Fruit fly (Drosophila melanogaster) whole organism, wandering third instar larva: ENCODE measurements around the gene B52.

Experiments
- Abd-B ChIP-seq: fragments of >200 bp; optimal IDR thresholded peaks from 2 replicates; lab custom pipeline; 2017; ENCODE audit warnings: missing biosample characterization, missing genetic modification characterization
- CG32264 ChIP-seq: fragments of 200-800 bp; sonication (Bioruptor generic); optimal IDR thresholded peaks from 2 replicates; lab custom pipeline; 2016; ENCODE audit warnings: missing biosample characterization, missing genetic modification characterization
- CG9705 ChIP-seq: fragments of 200-800 bp; sonication (Bioruptor generic); optimal IDR thresholded peaks from 2 replicates; lab custom pipeline; 2018; ENCODE audit warnings: missing biosample characterization, mild to moderate bottlenecking, missing genetic modification characterization
- CrebA ChIP-seq: fragments of 200-800 bp; sonication (Bioruptor generic); optimal IDR thresholded peaks from 2 replicates; lab custom pipeline; 2016; ENCODE audit warnings: missing biosample characterization, mild to moderate bottlenecking, missing genetic modification characterization, borderline replicate concordance
- Dfd ChIP-seq: fragments of >200 bp; optimal IDR thresholded peaks from 2 replicates; lab custom pipeline; 2017; ENCODE audit warnings: missing biosample characterization, missing genetic modification characterization
- Dif ChIP-seq: fragments of 200-275, 200-300 bp; sonication (Bioruptor generic); optimal IDR thresholded peaks from 2 replicates; lab custom pipeline; 2018; ENCODE audit warnings: missing biosample characterization, missing genetic modification characterization; ENCODE audit not compliant: partially characterized antibody
- GATAd ChIP-seq: sonication (Bioruptor generic); optimal IDR thresholded peaks from 2 replicates; lab custom pipeline; 2016; ENCODE audit warnings: missing biosample characterization, missing genetic modification characterization
- HLH106 ChIP-seq: fragments of 200-800 bp; optimal IDR thresholded peaks from 3 replicates; lab custom pipeline; 2019; ENCODE audit warnings: missing biosample characterization, mild to moderate bottlenecking, missing genetic modification characterization, moderate library complexity
- Hnf4 ChIP-seq: fragments of 200-800 bp; sonication (Bioruptor generic); optimal IDR thresholded peaks from 2 replicates; lab custom pipeline; 2016; ENCODE audit warnings: missing biosample characterization, mild to moderate bottlenecking, missing genetic modification characterization
- Hr78 ChIP-seq: fragments of >200 bp; optimal IDR thresholded peaks from 2 replicates; lab custom pipeline; 2017; ENCODE audit warnings: missing biosample characterization, missing genetic modification characterization
- Hr83 ChIP-seq: fragments of 200-300 bp; sonication (Bioruptor generic); optimal IDR thresholded peaks from 2 replicates; lab custom pipeline; 2016; ENCODE audit warnings: missing biosample characterization, mild to moderate bottlenecking, missing genetic modification characterization, moderate library complexity; ENCODE audit not compliant: poor library complexity, severe bottlenecking
- Jra ChIP-seq: sonication (Bioruptor generic); optimal IDR thresholded peaks from 2 replicates; lab custom pipeline; 2016; ENCODE audit warnings: missing biosample characterization, missing genetic modification characterization
- Mio ChIP-seq: sonication (Bioruptor generic); optimal IDR thresholded peaks from 2 replicates; lab custom pipeline; 2016; ENCODE audit warnings: missing biosample characterization, missing genetic modification characterization
- Myc ChIP-seq: fragments of >200 bp; optimal IDR thresholded peaks from 2 replicates; lab custom pipeline; 2017
- N ChIP-seq: fragments of >200 bp; optimal IDR thresholded peaks from 2 replicates; lab custom pipeline; 2018; ENCODE audit warnings: missing biosample characterization, missing external identifiers, missing genetic modification characterization
- OdsH ChIP-seq: fragments of 200-800 bp; sonication (Bioruptor generic); optimal IDR thresholded peaks from 2 replicates; lab custom pipeline; 2016; ENCODE audit warnings: missing biosample characterization, mild to moderate bottlenecking, missing genetic modification characterization
- Rel ChIP-seq, 2 experiments: fragments of 200-800 bp; sonication (Bioruptor generic) in 1 of 2; optimal IDR thresholded peaks; 2 replicates in 1 of 2; 3 replicates in 1 of 2; lab custom pipeline; 2016 to 2019; ENCODE audit warnings: mild to moderate bottlenecking in 2 of 2, missing biosample characterization in 2 of 2, missing genetic modification characterization in 2 of 2, moderate library complexity in 1 of 2
- Sp1 ChIP-seq: fragments of 200-800 bp; sonication (Bioruptor generic); optimal IDR thresholded peaks from 3 replicates; lab custom pipeline; 2019; ENCODE audit warnings: missing biosample characterization, mild to moderate bottlenecking, missing genetic modification characterization, moderate library complexity
- Vsx2 ChIP-seq: fragments of 200-300, 225-300 bp; sonication (Bioruptor generic); optimal IDR thresholded peaks from 2 replicates; lab custom pipeline; 2018; ENCODE audit warnings: missing biosample characterization, missing genetic modification characterization; ENCODE audit not compliant: partially characterized antibody
- br ChIP-seq: fragments of 200-800 bp; sonication (Bioruptor generic); optimal IDR thresholded peaks from 2 replicates; lab custom pipeline; 2016; ENCODE audit warnings: missing biosample characterization, missing genetic modification characterization
- brk ChIP-seq: fragments of 200-800 bp; sonication (Bioruptor generic); optimal IDR thresholded peaks from 2 replicates; lab custom pipeline; 2016; ENCODE audit warnings: missing biosample characterization, mild to moderate bottlenecking, missing genetic modification characterization
- dl ChIP-seq, 2 experiments: fragments of 175-275, 200-275 bp in 1 of 2; fragments of 200-275 bp in 1 of 2; sonication (Bioruptor generic); optimal IDR thresholded peaks; lab custom pipeline; 2018; ENCODE audit warnings: mild to moderate bottlenecking in 2 of 2, missing biosample characterization in 2 of 2, missing genetic modification characterization in 2 of 2, moderate library complexity in 2 of 2; ENCODE audit not compliant: partially characterized antibody in 2 of 2, insufficient read depth in 1 of 2
- dmrt93B ChIP-seq: fragments of 200-800 bp; sonication (Bioruptor generic); optimal IDR thresholded peaks from 2 replicates; lab custom pipeline; 2018; ENCODE audit warnings: missing biosample characterization, mild to moderate bottlenecking, missing genetic modification characterization
- dsf ChIP-seq: sonication (Bioruptor generic); optimal IDR thresholded peaks from 2 replicates; lab custom pipeline; 2016; ENCODE audit warnings: missing biosample characterization, missing genetic modification characterization, borderline replicate concordance
- ey ChIP-seq: fragments of 200-800 bp; sonication (Bioruptor generic); optimal IDR thresholded peaks from 2 replicates; lab custom pipeline; 2016; ENCODE audit warnings: missing biosample characterization, missing genetic modification characterization
- foxo ChIP-seq, 2 experiments: fragments of 200-800 bp; sonication (Bioruptor generic); optimal IDR thresholded peaks; 2 replicates in 1 of 2; 3 replicates in 1 of 2; lab custom pipeline; 2016 to 2017; ENCODE audit warnings: missing biosample characterization in 2 of 2, missing genetic modification characterization in 2 of 2
- fru ChIP-seq: fragments of 200-800 bp; sonication (Bioruptor generic); optimal IDR thresholded peaks from 3 replicates; lab custom pipeline; 2016; ENCODE audit warnings: missing biosample characterization, mild to moderate bottlenecking, missing genetic modification characterization
- h ChIP-seq: fragments of 200-800 bp; sonication (Bioruptor generic); optimal IDR thresholded peaks from 3 replicates; lab custom pipeline; 2016; ENCODE audit warnings: missing biosample characterization, mild to moderate bottlenecking, missing genetic modification characterization
- jim ChIP-seq: fragments of 175-275, 200-325 bp; sonication (Bioruptor generic); optimal IDR thresholded peaks from 2 replicates; lab custom pipeline; 2016; ENCODE audit warnings: missing biosample characterization, mild to moderate bottlenecking, missing genetic modification characterization
- lola ChIP-seq: fragments of >200 bp; optimal IDR thresholded peaks from 2 replicates; lab custom pipeline; 2017; ENCODE audit warnings: missing biosample characterization, missing genetic modification characterization
- pan ChIP-seq: fragments of >200 bp; optimal IDR thresholded peaks from 2 replicates; lab custom pipeline; 2017
- psq ChIP-seq: fragments of 200-800 bp; sonication (Bioruptor generic); optimal IDR thresholded peaks from 3 replicates; lab custom pipeline; 2017; ENCODE audit warnings: missing biosample characterization, mild to moderate bottlenecking, missing genetic modification characterization, moderate library complexity
- rgr ChIP-seq: fragments of 200-800 bp; sonication (Bioruptor generic); optimal IDR thresholded peaks from 3 replicates; lab custom pipeline; 2016; ENCODE audit warnings: missing biosample characterization, mild to moderate bottlenecking, missing genetic modification characterization
- sage ChIP-seq: fragments of 200-800 bp; sonication (Bioruptor generic); optimal IDR thresholded peaks from 2 replicates; lab custom pipeline; 2016; ENCODE audit warnings: missing biosample characterization, mild to moderate bottlenecking, missing genetic modification characterization
- sv ChIP-seq: fragments of 200-800 bp; sonication (Bioruptor generic); optimal IDR thresholded peaks from 3 replicates; lab custom pipeline; 2016; ENCODE audit warnings: missing biosample characterization, missing genetic modification characterization
- tai ChIP-seq: sonication (Bioruptor generic); optimal IDR thresholded peaks from 2 replicates; lab custom pipeline; 2016; ENCODE audit warnings: missing biosample characterization, missing genetic modification characterization
- usp ChIP-seq: fragments of >200 bp; optimal IDR thresholded peaks from 2 replicates; lab custom pipeline; 2017; ENCODE audit warnings: missing biosample characterization, missing genetic modification characterization
- woc ChIP-seq: sonication (Bioruptor generic); optimal IDR thresholded peaks from 2 replicates; lab custom pipeline; 2016; ENCODE audit warnings: missing biosample characterization, mild to moderate bottlenecking, missing genetic modification characterization

The B52 gene

DNA sequence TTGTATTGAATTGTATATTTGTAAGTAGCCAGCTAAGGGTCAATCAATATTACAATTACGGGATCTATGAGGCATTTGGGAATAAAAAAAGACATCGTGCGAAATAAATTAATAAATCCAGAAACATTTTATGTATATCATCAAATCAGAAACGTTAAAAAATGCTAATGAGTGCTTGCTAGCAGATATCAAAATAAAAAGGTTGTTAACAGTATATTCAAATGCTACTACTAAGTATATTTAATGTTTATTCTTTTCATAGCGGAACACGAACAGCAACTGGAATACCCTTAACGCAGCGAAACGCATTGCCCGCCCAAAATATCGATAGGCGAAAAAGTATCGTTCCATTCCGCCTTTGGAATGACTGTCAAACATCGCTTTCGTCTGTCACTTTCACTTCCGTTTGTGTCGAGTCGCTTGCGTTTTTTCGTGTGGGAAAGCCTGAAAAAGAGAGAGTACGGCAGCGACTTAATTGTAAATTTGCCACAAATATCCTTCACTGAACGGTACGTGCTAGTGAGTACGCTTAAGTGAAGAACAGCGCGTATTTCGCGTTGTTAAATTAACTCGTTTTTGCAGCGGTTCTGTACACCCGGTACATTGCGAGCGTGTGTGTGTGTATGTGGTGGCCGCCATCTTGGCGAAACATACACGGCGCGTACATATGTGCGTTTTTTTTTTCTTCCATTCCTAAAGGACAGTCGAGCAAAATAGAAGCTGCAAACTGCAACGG lies at the start of gene B52:
Gene B52, plus strand, starts transcription at position 388 of the 736 bp plus-strand sequence.
- TF ChIP-seq Dfd (GFP tag; lab: Kevin White, UChicago) (no peak), dsf (GFP tag; lab: Kevin White, UChicago) (no peak), Hr83 (GFP tag; lab: Kevin White, UChicago) (peak; percentile 75), ey (GFP tag; lab: Kevin White, UChicago) (peak; percentile 48), CrebA (no peak), Dif (GFP tag; lab: Kevin White, UChicago) (peak; percentile 47), Rel (GFP tag; optimal IDR thresholded peaks at IDR 0.05; lab: Kevin White, UChicago) (no peak), Rel (tag; optimal IDR thresholded peaks at IDR 0.05; lab: Kevin White, UChicago) (peak; percentile 35), CG9705 (GFP tag; lab: Kevin White, UChicago) (peak; percentile 56), fru (GFP tag; lab: Kevin White, UChicago) (peak; percentile 37), CG32264 (GFP tag; lab: Kevin White, UChicago) (peak; percentile 54), br (GFP tag; lab: Kevin White, UChicago) (peak; percentile 75), jim (GFP tag; lab: Kevin White, UChicago) (no peak), brk (GFP tag; lab: Kevin White, UChicago) (no peak), Hr78 (GFP tag; lab: Kevin White, UChicago) (no peak), Vsx2 (GFP tag; lab: Kevin White, UChicago) (peak; percentile 5), pan (lab: Kevin White, UChicago) (no peak), psq (GFP tag; lab: Kevin White, UChicago) (peak; percentile 30), woc (GFP tag; lab: Kevin White, UChicago) (peak; percentile 4), rgr (peak; percentile 79), HLH106 (tag; lab: Kevin White, UChicago) (peak; percentile 30), usp (no peak), GATAd (no peak), Myc (lab: Kevin White, UChicago) (peak; percentile 30), h (GFP tag; lab: Kevin White, UChicago) (peak; percentile 69), lola (no peak), Sp1 (GFP tag; lab: Kevin White, UChicago) (peak; percentile 83), OdsH (GFP tag; lab: Kevin White, UChicago) (peak; percentile 59), tai (peak; percentile 49), Hnf4 (peak; percentile 49), sage (GFP tag; lab: Kevin White, UChicago) (no peak), Mio (GFP tag; lab: Kevin White, UChicago) (no peak), N (GFP tag; lab: Kevin White, UChicago) (peak; percentile 25), sv (GFP tag; lab: Kevin White, UChicago) (peak; percentile 40), dl (GFP tag; optimal IDR thresholded peaks at IDR 0.05; lab: Kevin White, UChicago; ENCODE audit: insufficient read depth in 1 of 2, partially characterized antibody in 2 of 2) (no peak), Abd-B (GFP tag; lab: Kevin White, UChicago) (no peak), foxo (GFP tag; optimal IDR thresholded peaks at IDR 0.05; lab: Kevin White, UChicago) (peak in 1 of 2 experiments; percentile 35), dmrt93B (GFP tag; lab: Kevin White, UChicago) (peak; percentile 53), Jra (GFP tag; lab: Kevin White, UChicago) (no peak)

DNA sequence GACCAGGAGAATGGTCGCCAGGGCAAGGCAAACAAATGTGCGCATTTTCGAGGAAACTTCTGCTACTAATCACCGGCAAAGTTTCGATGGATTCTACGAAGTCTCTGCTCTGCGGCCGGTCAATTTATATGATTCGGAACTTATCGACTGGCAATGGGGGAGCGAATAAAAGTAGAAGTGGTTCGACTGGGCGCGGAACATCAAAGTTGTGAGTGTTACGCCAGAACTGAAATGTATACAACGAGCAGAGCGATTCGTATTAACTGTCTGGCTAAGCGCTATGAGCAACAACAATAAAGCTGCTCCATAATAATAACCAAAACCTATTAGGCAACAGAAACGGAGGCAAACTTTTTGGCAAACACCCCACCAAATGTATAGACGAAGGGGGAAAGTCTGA lies 48.8 kb upstream of the B52 start, which contains the start of gene CG9757:
Gene CG9757, minus strand, starts transcription at position 101 of the 400 bp plus-strand sequence.
- TF ChIP-seq pan (lab: Kevin White, UChicago) (no peak), dmrt93B (GFP tag; lab: Kevin White, UChicago) (no peak), usp (no peak), Sp1 (GFP tag; lab: Kevin White, UChicago) (no peak), br (GFP tag; lab: Kevin White, UChicago) (no peak), N (GFP tag; lab: Kevin White, UChicago) (no peak), brk (GFP tag; lab: Kevin White, UChicago) (no peak), jim (GFP tag; lab: Kevin White, UChicago) (no peak), CrebA (no peak)
- TF ChIP-seq, all 38 proteins: peak for 0
